Fruit fly (Drosophila melanogaster) whole organism, embryonic: ENCODE results near the gene Alh.

Source experiments
- CG10366 ChIP-seq: fragments of 200-800 bp; sonication (Bioruptor generic); IDR thresholded peaks from 2 replicates; pipeline ENCODE4 v1.3.6; 2022; ENCODE audit warnings: missing biosample characterization, missing genetic modification characterization
- CG10654 ChIP-seq: fragments of 200-800 bp; sonication (Bioruptor generic); optimal IDR thresholded peaks from 2 replicates; lab custom pipeline; 2016; ENCODE audit warnings: missing biosample characterization, missing genetic modification characterization
- CG10979 ChIP-seq: fragments of 200-800 bp; sonication (Bioruptor generic); optimal IDR thresholded peaks from 2 replicates; lab custom pipeline; 2018; ENCODE audit warnings: missing biosample characterization, mild to moderate bottlenecking, missing genetic modification characterization, moderate library complexity
- CG11695 ChIP-seq: fragments of 200-800 bp; sonication (Bioruptor generic); IDR thresholded peaks from 3 replicates; pipeline ENCODE4 v1.3.6; 2022; ENCODE audit warnings: missing biosample characterization, missing genetic modification characterization
- CG12659 ChIP-seq: fragments of 200-800 bp; sonication (Bioruptor generic); optimal IDR thresholded peaks from 3 replicates; lab custom pipeline; 2017; ENCODE audit warnings: mild to moderate bottlenecking, missing biosample characterization, missing genetic modification reagents, missing genetic modification characterization
- CG14710 ChIP-seq: fragments of 200-800 bp; sonication (Bioruptor generic); optimal IDR thresholded peaks from 3 replicates; lab custom pipeline; 2019; ENCODE audit warnings: missing biosample characterization, mild to moderate bottlenecking, missing genetic modification characterization, moderate library complexity
- CG16815 ChIP-seq: fragments of 200-800 bp; sonication (Bioruptor generic); optimal IDR thresholded peaks from 3 replicates; lab custom pipeline; 2017; ENCODE audit warnings: missing biosample characterization, mild to moderate bottlenecking, missing genetic modification characterization
- CG17328 ChIP-seq: fragments of 200-800 bp; sonication (Bioruptor generic); IDR thresholded peaks from 2 replicates; pipeline ENCODE4 v1.3.6; 2022; ENCODE audit warnings: missing biosample characterization, missing genetic modification characterization
- CG17912 ChIP-seq: fragments of 200-800 bp; sonication (Bioruptor generic); optimal IDR thresholded peaks from 2 replicates; lab custom pipeline; 2018; ENCODE audit warnings: missing biosample characterization, mild to moderate bottlenecking, missing genetic modification characterization
- CG18011 ChIP-seq: fragments of 200-800 bp; sonication (Bioruptor generic); optimal IDR thresholded peaks from 2 replicates; lab custom pipeline; 2017; ENCODE audit warnings: missing biosample characterization, missing genetic modification characterization, mild to moderate bottlenecking, moderate library complexity, missing genotype
- CG18764 ChIP-seq: fragments of 200-800 bp; sonication (Bioruptor generic); optimal IDR thresholded peaks from 3 replicates; lab custom pipeline; 2016; ENCODE audit warnings: missing biosample characterization, missing genetic modification characterization
- CG2120 ChIP-seq: fragments of 200-800 bp; sonication (Bioruptor generic); optimal IDR thresholded peaks from 3 replicates; lab custom pipeline; 2016; ENCODE audit warnings: missing biosample characterization, missing genetic modification characterization
- CG2129 ChIP-seq: fragments of 200-800 bp; sonication (Bioruptor generic); IDR thresholded peaks from 2 replicates; pipeline ENCODE4 v1.3.6; 2022; ENCODE audit warnings: missing biosample characterization, missing genetic modification characterization; ENCODE audit not compliant: partially characterized antibody
- CG31224 ChIP-seq: fragments of 200-800 bp; sonication (Bioruptor generic); IDR thresholded peaks from 2 replicates; pipeline ENCODE4 v1.3.6; 2022; ENCODE audit warnings: missing biosample characterization, missing genetic modification characterization
- CG31365 ChIP-seq: fragments of 200-800 bp; sonication (Bioruptor generic); optimal IDR thresholded peaks from 2 replicates; lab custom pipeline; 2018; ENCODE audit warnings: missing biosample characterization, mild to moderate bottlenecking, missing genetic modification characterization
- CG32767 ChIP-seq: fragments of 200-800 bp; sonication (Bioruptor generic); IDR thresholded peaks from 2 replicates; pipeline ENCODE4 v1.3.6; 2022; ENCODE audit warnings: missing biosample characterization, missing genetic modification characterization
- CG33213 ChIP-seq: fragments of 200-800 bp; sonication (Bioruptor generic); optimal IDR thresholded peaks from 3 replicates; lab custom pipeline; 2016; ENCODE audit warnings: missing biosample characterization, missing genetic modification characterization
- CG6689 ChIP-seq: fragments of 200-800 bp; sonication (Bioruptor generic); IDR thresholded peaks from 2 replicates; pipeline ENCODE4 v1.3.6; 2022; ENCODE audit warnings: missing biosample characterization, missing genetic modification characterization
- CG8924 ChIP-seq: fragments of 200-800 bp; optimal IDR thresholded peaks from 3 replicates; lab custom pipeline; 2019; ENCODE audit warnings: missing biosample characterization, mild to moderate bottlenecking, missing genetic modification characterization, moderate library complexity
- CG9215 ChIP-seq: fragments of 200-800 bp; sonication (Bioruptor generic); IDR thresholded peaks from 2 replicates; pipeline ENCODE4 v1.3.6; 2022; ENCODE audit warnings: missing biosample characterization, missing genetic modification characterization
- CG9727 ChIP-seq: fragments of 200-800 bp; sonication (Bioruptor generic); optimal IDR thresholded peaks from 3 replicates; lab custom pipeline; 2017; ENCODE audit warnings: missing biosample characterization, mild to moderate bottlenecking, missing genetic modification characterization
- CG9817 ChIP-seq: fragments of 200-800 bp; sonication (Bioruptor generic); optimal IDR thresholded peaks from 2 replicates; lab custom pipeline; 2018; ENCODE audit warnings: missing biosample characterization, mild to moderate bottlenecking, missing genetic modification characterization, moderate library complexity
- CoRest ChIP-seq: fragments of 200-800 bp; sonication (Bioruptor generic); optimal IDR thresholded peaks from 3 replicates; lab custom pipeline; 2018; ENCODE audit warnings: missing biosample characterization, mild to moderate bottlenecking, missing genetic modification characterization, moderate library complexity
- Dip2 ChIP-seq: fragments of 200-800 bp; sonication (Bioruptor generic); IDR thresholded peaks from 2 replicates; pipeline ENCODE4 v1.3.6; 2022; ENCODE audit warnings: missing biosample characterization, missing genetic modification characterization
- Fer1 ChIP-seq: fragments of 200-800 bp; sonication (Bioruptor generic); optimal IDR thresholded peaks from 2 replicates; lab custom pipeline; 2017; ENCODE audit warnings: missing biosample characterization, mild to moderate bottlenecking, missing genetic modification characterization
- Gug ChIP-seq: fragments of 200-800 bp; sonication (Bioruptor generic); IDR thresholded peaks from 4 replicates; pipeline ENCODE4 v1.3.6; 2022; ENCODE audit warnings: missing biosample characterization, missing genetic modification characterization
- HLH3B ChIP-seq: fragments of 200-800 bp; sonication (Bioruptor generic); IDR thresholded peaks from 2 replicates; pipeline ENCODE4 v1.3.6; 2022; ENCODE audit warnings: missing biosample characterization, missing genetic modification characterization
- Hand ChIP-seq: fragments of 200-800 bp; sonication (Bioruptor generic); optimal IDR thresholded peaks from 2 replicates; lab custom pipeline; 2017; ENCODE audit warnings: mild to moderate bottlenecking, missing biosample characterization, missing genetic modification reagents, missing genetic modification characterization
- Hr3 ChIP-seq: fragments of 200-800 bp; sonication (Bioruptor generic); optimal IDR thresholded peaks from 3 replicates; lab custom pipeline; 2016; ENCODE audit warnings: missing biosample characterization, missing genetic modification characterization
- Lhr ChIP-seq: fragments of 200-800 bp; sonication (Bioruptor generic); optimal IDR thresholded peaks from 3 replicates; lab custom pipeline; 2017; ENCODE audit warnings: mild to moderate bottlenecking, missing biosample characterization, missing genetic modification reagents, missing genetic modification characterization
- Meics ChIP-seq: fragments of 200-800 bp; sonication (Bioruptor generic); optimal IDR thresholded peaks from 2 replicates; lab custom pipeline; 2017; ENCODE audit warnings: missing biosample characterization, mild to moderate bottlenecking, missing genetic modification characterization
- Myb ChIP-seq: fragments of 200-800 bp; sonication (Bioruptor generic); optimal IDR thresholded peaks from 2 replicates; lab custom pipeline; 2016; ENCODE audit warnings: missing biosample characterization, missing genetic modification characterization
- PHDP ChIP-seq: fragments of 200-800 bp; sonication (Bioruptor generic); optimal IDR thresholded peaks from 3 replicates; lab custom pipeline; 2018; ENCODE audit warnings: missing biosample characterization, mild to moderate bottlenecking, missing genetic modification characterization, moderate library complexity
- Side ChIP-seq: fragments of 200-800 bp; sonication (Bioruptor generic); optimal IDR thresholded peaks from 2 replicates; lab custom pipeline; 2016; ENCODE audit warnings: missing biosample characterization, missing genetic modification characterization
- Trl ChIP-seq, 3 experiments: fragments of >200 bp in 2 of 3; fragments of 200-800 bp in 1 of 3; sonication (Bioruptor generic) in 1 of 3; optimal IDR thresholded peaks; 2 replicates in 1 of 3; 3 replicates in 2 of 3; lab custom pipeline; 2016 to 2017; ENCODE audit warnings: missing biosample characterization in 1 of 3, missing genetic modification characterization in 1 of 3
- cas ChIP-seq: fragments of 200-800 bp; sonication (Bioruptor generic); IDR thresholded peaks from 2 replicates; pipeline ENCODE4 v1.3.6; 2022; ENCODE audit warnings: missing biosample characterization, missing genetic modification characterization
- gem ChIP-seq: fragments of 200-800 bp; sonication (Bioruptor generic); optimal IDR thresholded peaks from 2 replicates; lab custom pipeline; 2019; ENCODE audit warnings: missing biosample characterization, mild to moderate bottlenecking, missing genetic modification characterization, moderate library complexity
- gro ChIP-seq: fragments of 200-800 bp; sonication (Bioruptor generic); optimal IDR thresholded peaks from 2 replicates; lab custom pipeline; 2016; ENCODE audit warnings: missing biosample characterization, missing genetic modification characterization
- gt ChIP-seq: fragments of 200-800 bp; sonication (Bioruptor generic); IDR thresholded peaks from 2 replicates; pipeline ENCODE4 v1.3.6; 2022; ENCODE audit warnings: missing biosample characterization, missing genetic modification characterization
- nau ChIP-seq: fragments of 200-800 bp; sonication (Bioruptor generic); optimal IDR thresholded peaks from 3 replicates; lab custom pipeline; 2017; ENCODE audit warnings: missing biosample characterization, mild to moderate bottlenecking, missing genetic modification characterization, missing genetic modification reagents
- nerfin-1 ChIP-seq: fragments of 200-800 bp; sonication (Bioruptor generic); optimal IDR thresholded peaks from 3 replicates; lab custom pipeline; 2019; ENCODE audit warnings: missing biosample characterization, mild to moderate bottlenecking, missing genetic modification characterization, moderate library complexity
- odd ChIP-seq: fragments of 200-800 bp; sonication (Bioruptor generic); optimal IDR thresholded peaks from 2 replicates; lab custom pipeline; 2017; ENCODE audit warnings: missing biosample characterization, mild to moderate bottlenecking, missing genetic modification characterization
- pho ChIP-seq: fragments of 200-800 bp; sonication (Bioruptor generic); optimal IDR thresholded peaks from 2 replicates; lab custom pipeline; 2016; ENCODE audit warnings: missing biosample characterization, missing genetic modification characterization
- pnt ChIP-seq: fragments of 200-800 bp; sonication (Bioruptor generic); optimal IDR thresholded peaks from 3 replicates; lab custom pipeline; 2016; ENCODE audit warnings: missing biosample characterization, missing genetic modification characterization
- pum ChIP-seq: fragments of 200-800 bp; sonication (Bioruptor generic); optimal IDR thresholded peaks from 2 replicates; lab custom pipeline; 2016; ENCODE audit warnings: missing biosample characterization, missing genetic modification characterization
- sd ChIP-seq: fragments of 200-800 bp; sonication (Bioruptor generic); optimal IDR thresholded peaks from 3 replicates; lab custom pipeline; 2018; ENCODE audit warnings: missing biosample characterization, mild to moderate bottlenecking, missing genetic modification characterization, moderate library complexity
- sob ChIP-seq: fragments of 200-800 bp; sonication (Bioruptor generic); IDR thresholded peaks from 2 replicates; pipeline ENCODE4 v1.3.6; 2022; ENCODE audit warnings: missing biosample characterization, missing genetic modification characterization
- wor ChIP-seq: fragments of 200-800 bp; sonication (Bioruptor generic); IDR thresholded peaks from 2 replicates; pipeline ENCODE4 v1.3.6; 2022; ENCODE audit warnings: missing biosample characterization, missing genetic modification characterization

The Alh gene

DNA sequence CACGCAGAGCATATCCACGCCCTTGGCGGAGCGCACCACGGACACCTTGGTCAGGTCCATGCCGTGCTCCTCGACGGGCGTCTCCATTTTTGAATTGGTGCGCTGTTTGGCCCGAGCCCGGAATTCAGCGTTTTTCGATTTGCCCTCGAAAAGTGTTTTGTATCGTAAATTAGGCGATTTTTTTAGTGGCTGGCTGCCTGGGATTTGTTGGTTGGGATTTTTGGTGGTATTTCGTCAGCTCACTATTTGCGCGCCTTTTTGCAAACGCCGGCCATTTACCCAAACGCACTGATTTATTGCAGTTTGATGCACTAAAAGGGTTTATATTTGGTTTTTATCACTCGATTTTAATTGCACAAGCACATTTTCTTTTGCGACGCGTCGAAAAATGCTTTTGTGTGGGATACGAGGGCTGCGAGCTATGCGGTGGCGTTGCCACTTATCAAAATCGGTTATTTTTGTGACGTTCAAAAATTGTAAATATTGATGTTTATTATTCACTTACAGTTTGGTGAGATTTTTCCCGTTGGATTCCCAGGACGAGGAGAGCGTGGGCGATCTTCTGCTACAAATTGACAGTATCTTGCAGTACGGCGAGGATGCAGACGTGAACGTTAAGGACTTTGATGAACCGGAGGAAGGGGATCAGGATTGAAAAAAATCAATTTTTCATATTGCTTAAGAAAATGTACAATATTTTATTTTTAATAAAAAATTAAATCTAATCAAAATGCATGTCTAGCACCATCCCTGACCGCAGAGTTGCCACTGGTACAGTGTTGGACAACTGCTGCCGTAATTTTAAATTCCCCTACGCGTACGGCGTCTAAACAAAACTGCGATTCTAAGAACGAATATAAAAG is 26.8 kb upstream of the Alh start, which contains the start of the genes gfzf and Sas-4 (continued):
- TF ChIP-seq CG33213 (GFP tag; lab: Kevin White, UChicago) (peak; percentile 42), CG9727 (GFP tag; lab: Kevin White, UChicago) (peak; percentile 68), CG2120 (GFP tag; lab: Kevin White, UChicago) (peak; percentile 73), gt (GFP tag; lab: Robert Waterston, UW) (0 out of 2 replicates have a peak, but pooled peaks have one; percentile 29), CG10366 (GFP tag; lab: Robert Waterston, UW) (peak; percentile 61), wor (0 out of 2 replicates have a peak, but pooled peaks have one; percentile 20), Side (GFP tag; lab: Kevin White, UChicago) (peak; percentile 39), CG16815 (GFP tag; lab: Kevin White, UChicago) (peak; percentile 53), pnt (GFP tag; lab: Kevin White, UChicago) (peak; percentile 53), CG17912 (no peak), CG10979 (tag; lab: Kevin White, UChicago) (peak; percentile 35), Lhr (GFP tag; lab: Kevin White, UChicago) (peak; percentile 35), Hr3 (GFP tag; lab: Kevin White, UChicago) (peak; percentile 62), CG2129 (GFP tag; lab: Robert Waterston, UW) (no peak), Gug (GFP tag; lab: Robert Waterston, UW) (peak; percentile 47; the same call in 2 of the 4 replicates), CG6689 (GFP tag; lab: Robert Waterston, UW) (peak; percentile 77), sd (tag; lab: Kevin White, UChicago) (peak; percentile 10), pho (peak; percentile 30), CG14710 (peak; percentile 78), pum (GFP tag; lab: Kevin White, UChicago) (peak; percentile 27), Myb (GFP tag; lab: Kevin White, UChicago) (peak; percentile 38), odd (GFP tag; lab: Kevin White, UChicago) (no peak), Meics (GFP tag; lab: Kevin White, UChicago) (peak; percentile 51), sob (GFP tag; lab: Robert Waterston, UW) (peak; percentile 70; the same call in 1 of the 2 replicates), cas (GFP tag; lab: Robert Waterston, UW) (no peak), gem (tag; lab: Kevin White, UChicago) (no peak), CG9215 (peak; percentile 81), CG12659 (GFP tag; lab: Kevin White, UChicago) (peak; percentile 64), nerfin-1 (tag; lab: Kevin White, UChicago) (peak; percentile 82), Dip2 (GFP tag; lab: Robert Waterston, UW) (0 out of 2 replicates have a peak, but pooled peaks have one; percentile 17), CG18011 (GFP tag; lab: Kevin White, UChicago) (peak; percentile 63), PHDP (tag; lab: Kevin White, UChicago) (peak; percentile 5), CG8924 (tag; lab: Kevin White, UChicago) (peak; percentile 47), CG18764 (peak; percentile 43), CG17328 (GFP tag; lab: Robert Waterston, UW) (peak; percentile 48; the same call in 1 of the 2 replicates), Trl (optimal IDR thresholded peaks at IDR 0.05; lab: Kevin White, UChicago) (no peak), Trl (GFP tag; optimal IDR thresholded peaks at IDR 0.05; lab: Kevin White, UChicago) (peak; percentile 39), Fer1 (GFP tag; lab: Kevin White, UChicago) (peak; percentile 28), CG10654 (GFP tag; lab: Kevin White, UChicago) (peak; percentile 54), CG9817 (peak; percentile 60), CoRest (tag; lab: Kevin White, UChicago) (peak; percentile 77), CG31365 (tag; lab: Kevin White, UChicago) (no peak), Hand (no peak), nau (GFP tag; lab: Kevin White, UChicago) (no peak), CG11695 (peak; percentile 52; the same call in 1 of the 3 replicates), HLH3B (GFP tag; lab: Robert Waterston, UW) (peak; percentile 42; the same call in 1 of the 2 replicates), CG32767 (GFP tag; lab: Robert Waterston, UW) (no peak; the same call in 1 of the 2 replicates), CG31224 (GFP tag; lab: Robert Waterston, UW) (peak; percentile 59), gro (no peak)
